Fruit fly (Drosophila melanogaster) whole organism, embryonic: ENCODE results near the gene mahe.

Source experiments
- C15 ChIP-seq: fragments of 200-800 bp; sonication (Bioruptor generic); IDR thresholded peaks from 3 replicates; pipeline ENCODE4 v1.3.6; 2022; ENCODE audit warnings: missing biosample characterization, missing genetic modification characterization
- CG11456 ChIP-seq: fragments of 200-800 bp; sonication (Bioruptor generic); IDR thresholded peaks from 3 replicates; pipeline ENCODE4 v1.3.6; 2022; ENCODE audit warnings: missing biosample characterization, missing genetic modification characterization
- CG12071 ChIP-seq: fragments of 200-800 bp; sonication (Bioruptor generic); optimal IDR thresholded peaks from 3 replicates; lab custom pipeline; 2018; ENCODE audit warnings: missing biosample characterization, mild to moderate bottlenecking, missing genetic modification characterization
- CG12219 ChIP-seq: fragments of 200-800 bp; sonication (Bioruptor generic); optimal IDR thresholded peaks from 3 replicates; lab custom pipeline; 2018; ENCODE audit warnings: missing biosample characterization, mild to moderate bottlenecking, missing genetic modification characterization
- CG12769 ChIP-seq: fragments of 200-800 bp; sonication (Bioruptor generic); optimal IDR thresholded peaks from 2 replicates; lab custom pipeline; 2019; ENCODE audit warnings: missing biosample characterization, mild to moderate bottlenecking, missing genetic modification characterization, moderate library complexity
- CG14050 ChIP-seq: fragments of 200-800 bp; sonication (Bioruptor generic); IDR thresholded peaks from 3 replicates; pipeline ENCODE4 v1.3.6; 2022; ENCODE audit warnings: missing biosample characterization, missing genetic modification characterization
- CG17328 ChIP-seq: fragments of 200-800 bp; sonication (Bioruptor generic); IDR thresholded peaks from 2 replicates; pipeline ENCODE4 v1.3.6; 2022; ENCODE audit warnings: missing biosample characterization, missing genetic modification characterization
- CG17361 ChIP-seq: fragments of 200-800 bp; sonication (Bioruptor generic); IDR thresholded peaks from 3 replicates; pipeline ENCODE4 v1.3.6; 2022; ENCODE audit warnings: missing biosample characterization, missing genetic modification characterization
- CG17829 ChIP-seq: fragments of 200-800 bp; optimal IDR thresholded peaks from 2 replicates; lab custom pipeline; 2019; ENCODE audit warnings: missing biosample characterization, mild to moderate bottlenecking, missing genetic modification characterization, moderate library complexity
- CG2120 ChIP-seq: fragments of 200-800 bp; sonication (Bioruptor generic); optimal IDR thresholded peaks from 3 replicates; lab custom pipeline; 2016; ENCODE audit warnings: missing biosample characterization, missing genetic modification characterization
- CG2199 ChIP-seq: fragments of 200-800 bp; sonication (Bioruptor generic); IDR thresholded peaks from 3 replicates; pipeline ENCODE4 v1.3.6; 2022; ENCODE audit warnings: missing biosample characterization, missing genetic modification characterization
- CG2202 ChIP-seq: fragments of 200-800 bp; sonication (Bioruptor generic); optimal IDR thresholded peaks from 2 replicates; lab custom pipeline; 2018; ENCODE audit warnings: missing biosample characterization, mild to moderate bottlenecking, missing genetic modification characterization
- CG31365 ChIP-seq: fragments of 200-800 bp; sonication (Bioruptor generic); optimal IDR thresholded peaks from 2 replicates; lab custom pipeline; 2018; ENCODE audit warnings: missing biosample characterization, mild to moderate bottlenecking, missing genetic modification characterization
- CG32767 ChIP-seq: fragments of 200-800 bp; sonication (Bioruptor generic); IDR thresholded peaks from 2 replicates; pipeline ENCODE4 v1.3.6; 2022; ENCODE audit warnings: missing biosample characterization, missing genetic modification characterization
- CG5953 ChIP-seq: fragments of 200-800 bp; sonication (Bioruptor generic); IDR thresholded peaks from 2 replicates; pipeline ENCODE4 v1.3.6; 2022; ENCODE audit warnings: missing biosample characterization, missing genetic modification characterization
- CG7372 ChIP-seq: fragments of 200-800 bp; sonication (Bioruptor generic); IDR thresholded peaks from 2 replicates; pipeline ENCODE4 v1.3.6; 2022; ENCODE audit warnings: missing biosample characterization, missing genetic modification characterization
- Chrac-16 ChIP-seq: fragments of 200-800 bp; sonication (Bioruptor generic); optimal IDR thresholded peaks from 3 replicates; lab custom pipeline; 2016; ENCODE audit warnings: missing biosample characterization, missing genetic modification characterization
- CrebB ChIP-seq: fragments of 200-800 bp; sonication (Bioruptor generic); optimal IDR thresholded peaks from 3 replicates; lab custom pipeline; 2018; ENCODE audit warnings: missing biosample characterization, mild to moderate bottlenecking, missing genetic modification characterization
- Dad ChIP-seq: fragments of 200-800 bp; sonication (Bioruptor generic); optimal IDR thresholded peaks from 3 replicates; lab custom pipeline; 2016; ENCODE audit warnings: missing biosample characterization, missing genetic modification characterization
- Dll ChIP-seq: fragments of 200-800 bp; sonication (Bioruptor generic); IDR thresholded peaks from 4 replicates; pipeline ENCODE4 v1.3.6; 2022; ENCODE audit warnings: missing biosample characterization, missing genetic modification characterization; ENCODE audit not compliant: partially characterized antibody
- HLHmδ ChIP-seq: fragments of 200-800 bp; sonication (Bioruptor generic); optimal IDR thresholded peaks from 2 replicates; lab custom pipeline; 2018; ENCODE audit warnings: missing biosample characterization, mild to moderate bottlenecking, missing genetic modification characterization, moderate library complexity
- MESR4 ChIP-seq: fragments of 200-800 bp; sonication (Bioruptor generic); optimal IDR thresholded peaks from 2 replicates; lab custom pipeline; 2018; ENCODE audit warnings: missing biosample characterization, mild to moderate bottlenecking, missing genetic modification characterization, moderate library complexity
- NC2α ChIP-seq: fragments of 200-800 bp; sonication (Bioruptor generic); optimal IDR thresholded peaks from 2 replicates; lab custom pipeline; 2016; ENCODE audit warnings: missing biosample characterization, missing genetic modification characterization
- Nf-YC ChIP-seq: fragments of 200-800 bp; optimal IDR thresholded peaks from 3 replicates; lab custom pipeline; 2019; ENCODE audit warnings: missing biosample characterization, mild to moderate bottlenecking, missing genetic modification characterization, moderate library complexity
- Optix ChIP-seq: fragments of 200-800 bp; sonication (Bioruptor generic); IDR thresholded peaks from 3 replicates; pipeline ENCODE4 v1.3.6; 2022; ENCODE audit warnings: missing biosample characterization, missing genetic modification characterization
- Sry-β ChIP-seq: fragments of 200-800 bp; sonication (Bioruptor generic); optimal IDR thresholded peaks from 2 replicates; lab custom pipeline; 2018; ENCODE audit warnings: missing biosample characterization, mild to moderate bottlenecking, missing genetic modification characterization, moderate library complexity
- TFAM ChIP-seq: fragments of 200-800 bp; sonication (Bioruptor generic); optimal IDR thresholded peaks from 2 replicates; lab custom pipeline; 2017; ENCODE audit warnings: missing biosample characterization, missing genetic modification characterization, inconsistent platforms
- ac ChIP-seq: fragments of 200-800 bp; sonication (Bioruptor generic); optimal IDR thresholded peaks from 3 replicates; lab custom pipeline; 2017; ENCODE audit warnings: missing biosample characterization, mild to moderate bottlenecking, missing genetic modification characterization
- ap ChIP-seq: fragments of 200-800 bp; sonication (Bioruptor generic); IDR thresholded peaks from 2 replicates; pipeline ENCODE4 v1.3.6; 2022; ENCODE audit warnings: missing biosample characterization, missing genetic modification characterization
- bab2 ChIP-seq: fragments of 200-800 bp; sonication (Bioruptor generic); optimal IDR thresholded peaks from 2 replicates; lab custom pipeline; 2016; ENCODE audit warnings: missing biosample characterization, missing genetic modification characterization
- bigmax ChIP-seq: fragments of 200-800 bp; sonication (Bioruptor generic); optimal IDR thresholded peaks from 2 replicates; lab custom pipeline; 2018; ENCODE audit warnings: missing biosample characterization, mild to moderate bottlenecking, missing genetic modification characterization
- br ChIP-seq: fragments of >200 bp; optimal IDR thresholded peaks from 2 replicates; lab custom pipeline; 2017
- bsh ChIP-seq, 2 experiments: fragments of 200-800 bp; sonication (Bioruptor generic); optimal IDR thresholded peaks; 2 replicates each; lab custom pipeline; 2017 to 2018; ENCODE audit warnings: mild to moderate bottlenecking in 2 of 2, missing biosample characterization in 2 of 2, missing genetic modification characterization in 2 of 2, moderate library complexity in 1 of 2
- btn ChIP-seq: fragments of 200-800 bp; sonication (Bioruptor generic); optimal IDR thresholded peaks from 2 replicates; lab custom pipeline; 2016; ENCODE audit warnings: missing biosample characterization, missing genetic modification characterization
- dati ChIP-seq: fragments of 200-800 bp; sonication (Bioruptor generic); IDR thresholded peaks from 2 replicates; pipeline ENCODE4 v1.3.6; 2022; ENCODE audit warnings: missing biosample characterization, missing genetic modification characterization
- dm ChIP-seq: fragments of 200-800 bp; sonication (Bioruptor generic); optimal IDR thresholded peaks from 3 replicates; lab custom pipeline; 2016; ENCODE audit warnings: missing biosample characterization, missing genetic modification characterization
- dmrt11E ChIP-seq: fragments of 200-800 bp; sonication (Bioruptor generic); optimal IDR thresholded peaks from 3 replicates; lab custom pipeline; 2018; ENCODE audit warnings: missing biosample characterization, mild to moderate bottlenecking, missing genetic modification characterization, moderate library complexity
- dpn ChIP-seq, 2 experiments: fragments of 200-800 bp; sonication (Bioruptor generic); optimal IDR thresholded peaks; 3 replicates each; lab custom pipeline; 2016; ENCODE audit warnings: missing biosample characterization in 2 of 2, missing genetic modification characterization in 2 of 2
- emc ChIP-seq: fragments of 200-800 bp; sonication (Bioruptor generic); optimal IDR thresholded peaks from 2 replicates; lab custom pipeline; 2016; ENCODE audit warnings: missing biosample characterization, missing genetic modification characterization
- fd64A ChIP-seq: fragments of 200-800 bp; sonication (Bioruptor generic); optimal IDR thresholded peaks from 3 replicates; lab custom pipeline; 2018; ENCODE audit warnings: missing biosample characterization, mild to moderate bottlenecking, missing genetic modification characterization
- ftz-f1 ChIP-seq: fragments of 200-800 bp; sonication (Bioruptor generic); optimal IDR thresholded peaks from 2 replicates; lab custom pipeline; 2016; ENCODE audit warnings: missing biosample characterization, missing genetic modification characterization
- kah ChIP-seq: fragments of 200-800 bp; sonication (Bioruptor generic); optimal IDR thresholded peaks from 2 replicates; lab custom pipeline; 2018; ENCODE audit warnings: missing biosample characterization, mild to moderate bottlenecking, missing genetic modification characterization
- klu ChIP-seq: fragments of 200-800 bp; sonication (Bioruptor generic); IDR thresholded peaks from 2 replicates; pipeline ENCODE4 v1.3.6; 2022; ENCODE audit warnings: missing biosample characterization, missing genetic modification characterization
- lilli ChIP-seq: fragments of 200-800 bp; sonication (Bioruptor generic); optimal IDR thresholded peaks from 3 replicates; lab custom pipeline; 2016; ENCODE audit warnings: missing biosample characterization, missing genetic modification characterization
- mirr ChIP-seq: fragments of 200-800 bp; sonication (Bioruptor generic); optimal IDR thresholded peaks from 3 replicates; lab custom pipeline; 2018; ENCODE audit warnings: missing biosample characterization, mild to moderate bottlenecking, missing genetic modification characterization
- pzg ChIP-seq: fragments of 200-800 bp; sonication (Bioruptor generic); optimal IDR thresholded peaks from 3 replicates; lab custom pipeline; 2018; ENCODE audit warnings: missing biosample characterization, mild to moderate bottlenecking, missing genetic modification characterization, moderate library complexity
- tap ChIP-seq: fragments of 200-800 bp; optimal IDR thresholded peaks from 3 replicates; lab custom pipeline; 2019; ENCODE audit warnings: missing biosample characterization, mild to moderate bottlenecking, missing genetic modification characterization, moderate library complexity
- toy ChIP-seq: fragments of 200-800 bp; sonication (Bioruptor generic); IDR thresholded peaks from 2 replicates; pipeline ENCODE4 v1.3.6; 2022; ENCODE audit warnings: missing biosample characterization, missing genetic modification characterization
- trem ChIP-seq: fragments of 200-800 bp; optimal IDR thresholded peaks from 3 replicates; lab custom pipeline; 2019; ENCODE audit warnings: missing biosample characterization, mild to moderate bottlenecking, missing genetic modification characterization, moderate library complexity
- zfh1 ChIP-seq: fragments of 200-800 bp; sonication (Bioruptor generic); IDR thresholded peaks from 3 replicates; pipeline ENCODE4 v1.3.6; 2022; ENCODE audit warnings: missing biosample characterization, missing genetic modification characterization

The mahe gene

DNA sequence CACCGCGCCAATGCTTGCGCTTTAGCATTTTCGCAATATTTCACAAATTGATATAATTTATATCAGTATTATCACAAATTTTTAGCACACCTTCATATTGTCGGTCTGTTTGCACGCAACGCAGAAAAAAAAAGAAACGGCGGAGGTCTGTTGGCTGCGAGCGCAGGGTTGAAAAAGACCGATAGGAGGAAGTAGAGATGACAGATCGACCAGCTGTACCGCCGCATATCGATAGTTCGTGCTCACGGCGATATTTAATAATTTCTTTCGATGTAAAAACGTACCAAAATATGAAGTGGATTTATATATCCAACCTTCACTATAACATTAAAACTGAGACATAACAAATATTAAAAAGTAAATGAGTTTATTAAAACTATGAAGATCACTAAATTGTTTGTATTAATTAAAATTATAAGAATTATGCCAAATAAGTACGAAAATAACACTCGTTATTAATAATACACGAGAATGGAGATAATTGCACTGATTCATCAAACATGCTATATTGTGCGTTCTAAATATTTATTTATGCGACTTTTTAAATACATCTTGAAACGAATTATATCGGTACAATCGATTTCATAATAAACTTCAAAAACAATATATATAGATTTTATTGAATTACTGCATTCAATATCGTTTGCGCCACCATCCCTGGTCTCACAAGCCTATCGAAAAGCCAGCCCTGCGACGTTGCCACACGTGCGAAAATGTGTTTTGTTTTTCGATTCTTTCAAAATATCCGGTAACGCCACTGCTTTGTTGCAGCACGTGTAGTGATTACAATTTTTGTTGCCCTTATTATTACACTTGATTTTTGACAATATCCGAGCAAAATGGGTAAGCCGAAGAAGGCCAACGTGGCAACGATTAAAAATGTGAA lies 29.8 kb downstream of the mahe start, which contains the start of the genes RpS6 and bys (continued):
- peak; percentile 10 for TF ChIP-seq lilli (GFP tag; lab: Kevin White, UChicago)
- peak; percentile 19 for TF ChIP-seq fd64A (GFP tag; lab: Kevin White, UChicago)
- TF ChIP-seq dpn (GFP tag; optimal IDR thresholded peaks at IDR 0.05; lab: Kevin White, UChicago): peak; percentile 30 to 31
- TF ChIP-seq CG11456 (GFP tag; lab: Robert Waterston, UW): peak; percentile 81
- TF ChIP-seq CG12071 (GFP tag; lab: Kevin White, UChicago): peak; percentile 55
- no peak for TF ChIP-seq tap (tag; lab: Kevin White, UChicago)
- peak; percentile 7 for TF ChIP-seq bigmax (GFP tag; lab: Kevin White, UChicago)
- peak; percentile 46 for TF ChIP-seq CrebB (tag; lab: Kevin White, UChicago)
- TF ChIP-seq CG12769 (tag; lab: Kevin White, UChicago): peak; percentile 4
- TF ChIP-seq Nf-YC (tag; lab: Kevin White, UChicago): peak; percentile 31
- TF ChIP-seq CG17361 (GFP tag; lab: Robert Waterston, UW): peak; percentile 82
- TF ChIP-seq HLHmδ: peak; percentile 76
- TF ChIP-seq dm (GFP tag; lab: Kevin White, UChicago): peak; percentile 92
- TF ChIP-seq klu: no peak
- TF ChIP-seq dmrt11E (tag; lab: Kevin White, UChicago): no peak
- peak; percentile 14 for TF ChIP-seq CG2202 (tag; lab: Kevin White, UChicago)
- TF ChIP-seq CG12219 (GFP tag; lab: Kevin White, UChicago): peak; percentile 20
- TF ChIP-seq CG31365 (tag; lab: Kevin White, UChicago): peak; percentile 6
- TF ChIP-seq toy: no peak
- TF ChIP-seq CG7372 (GFP tag; lab: Robert Waterston, UW): no peak
- TF ChIP-seq br (lab: Kevin White, UChicago): no peak
- peak; percentile 93 for TF ChIP-seq MESR4 (GFP tag; lab: Kevin White, UChicago)
- TF ChIP-seq C15 (GFP tag; lab: Robert Waterston, UW): no peak
- TF ChIP-seq Dll: peak; percentile 80
- TF ChIP-seq kah (GFP tag; lab: Kevin White, UChicago): peak; percentile 41
- no peak for TF ChIP-seq TFAM (GFP tag; lab: Kevin White, UChicago)
- no peak for TF ChIP-seq NC2α (GFP tag; lab: Kevin White, UChicago)
- no peak for TF ChIP-seq Dad (GFP tag; lab: Kevin White, UChicago)
- TF ChIP-seq Optix (GFP tag; lab: Robert Waterston, UW): 0 out of 3 replicates have a peak, but pooled peaks have one; percentile 32
- peak; percentile 62 for TF ChIP-seq CG2120
- TF ChIP-seq CG14050 (GFP tag; lab: Robert Waterston, UW): no peak; the same call in 2 of the 3 replicates
- peak; percentile 48 for TF ChIP-seq Chrac-16 (GFP tag; lab: Kevin White, UChicago)
- peak; percentile 16 for TF ChIP-seq Sry-β (GFP tag; lab: Kevin White, UChicago)
- peak; percentile 79; the same call in 1 of the 3 replicates for TF ChIP-seq CG2199
- TF ChIP-seq ftz-f1: no peak
- TF ChIP-seq CG17328 (GFP tag; lab: Robert Waterston, UW): peak; percentile 46; the same call in 1 of the 2 replicates
- peak; percentile 36 for TF ChIP-seq bab2
- TF ChIP-seq dati (GFP tag; lab: Robert Waterston, UW): 0 out of 2 replicates have a peak, but pooled peaks have one; percentile 4
- TF ChIP-seq trem (tag; lab: Kevin White, UChicago): no peak
- no peak for TF ChIP-seq ap
- TF ChIP-seq CG5953 (GFP tag; lab: Robert Waterston, UW): 0 out of 2 replicates have a peak, but pooled peaks have one; percentile 8
- TF ChIP-seq ac (GFP tag; lab: Kevin White, UChicago): peak; percentile 46
- TF ChIP-seq bsh (GFP tag; optimal IDR thresholded peaks at IDR 0.05; lab: Kevin White, UChicago): peak; percentile 2 to 5
- TF ChIP-seq CG17829 (tag; lab: Kevin White, UChicago): peak; percentile 12
- no peak for TF ChIP-seq emc (GFP tag; lab: Kevin White, UChicago)
- TF ChIP-seq CG32767 (GFP tag; lab: Robert Waterston, UW): no peak
- peak; percentile 58 for TF ChIP-seq pzg (GFP tag; lab: Kevin White, UChicago)
- no peak for TF ChIP-seq btn (GFP tag; lab: Kevin White, UChicago)
- TF ChIP-seq zfh1 (GFP tag; lab: Robert Waterston, UW): peak; percentile 69
- peak; percentile 31 for TF ChIP-seq mirr (GFP tag; lab: Kevin White, UChicago)
